Comparison of ENCODE assay signal across 5 worm cellular contexts in the genomic region with DNA sequence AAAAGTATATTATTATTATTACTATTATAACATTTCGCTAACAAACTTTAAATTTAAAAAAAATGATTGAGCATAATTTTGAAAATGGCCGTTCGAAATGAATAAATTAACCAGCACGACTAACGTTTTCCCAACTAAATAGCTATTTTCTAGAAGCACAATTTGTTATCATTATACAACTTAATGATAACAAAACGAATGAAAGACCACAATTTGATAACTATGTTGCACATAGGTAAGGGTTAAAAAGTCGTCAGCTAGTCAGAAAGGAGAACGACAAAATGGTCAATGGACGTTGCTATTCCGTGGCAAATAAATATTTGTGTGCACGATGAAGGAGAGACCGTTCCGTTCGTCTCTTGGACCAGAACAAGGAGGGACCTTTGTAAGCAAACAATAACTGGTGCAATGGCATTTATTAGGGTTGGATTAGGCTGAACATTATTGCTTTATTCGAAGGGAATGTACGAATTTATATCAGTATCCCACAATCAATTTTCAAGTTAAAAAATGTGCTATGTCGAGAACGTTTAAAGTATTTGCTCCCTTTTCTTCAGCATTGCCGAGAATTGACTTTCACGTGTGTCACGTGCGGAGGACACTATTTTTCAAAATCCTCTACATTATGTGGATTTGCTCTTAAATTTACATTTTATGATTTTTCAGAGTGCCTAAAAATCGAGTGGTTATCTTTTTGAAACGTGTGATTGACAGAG.
A peak's percentile ranks its signal among the peaks of the same experiment; 100 is the strongest.
TF ChIP-seq lines count a peak whose summit lies in the region.

Gene ZK899.3, plus strand, starts transcription at position 666 of the 716 bp plus-strand sequence.

TF ChIP-seq in whole organism, L2 larva, 48 proteins besides CTCF, POLR2A, EP300 and RAD21:
- peak; percentile 57 for TF ChIP-seq fos-1 (tag; optimal IDR thresholded peaks at IDR 0.05; lab: Kevin White, UChicago)
- no peak for TF ChIP-seq crh-2 (tag; optimal IDR thresholded peaks at IDR 0.05; lab: Kevin White, UChicago)
- no peak for TF ChIP-seq mab-5 (tag; optimal IDR thresholded peaks at IDR 0.05; lab: Kevin White, UChicago)
- TF ChIP-seq unc-62 (GFP tag; optimal IDR thresholded peaks at IDR 0.05; lab: Kevin White, UChicago), result no peak
TF ChIP-seq in whole organism, L2 larva: peak in this region for 1.

TF ChIP-seq in whole organism, L3 larva, 47 proteins besides CTCF, POLR2A, EP300 and RAD21:
- TF ChIP-seq elt-1 (tag; optimal IDR thresholded peaks at IDR 0.05; lab: Kevin White, UChicago) (no peak), skn-1 (tag; optimal IDR thresholded peaks at IDR 0.05; lab: Kevin White, UChicago) (no peak), elt-2 (tag; optimal IDR thresholded peaks at IDR 0.05; lab: Kevin White, UChicago) (peak; percentile 63), pqm-1 (tag; optimal IDR thresholded peaks at IDR 0.05; lab: Kevin White, UChicago) (peak; percentile 52)

TF ChIP-seq in whole organism, L4 larva, 104 proteins besides CTCF, POLR2A, EP300 and RAD21:
- TF ChIP-seq pqm-1 (tag; optimal IDR thresholded peaks at IDR 0.05; lab: Kevin White, UChicago) (peak; percentile 50), dmd-6 (GFP tag; IDR thresholded peaks at IDR 0.05; lab: Robert Waterston, UW) (peak; percentile 22; the same call in 1 of the 2 replicates), unc-62 (GFP tag; optimal IDR thresholded peaks at IDR 0.05 in 1 of 2; lab: Kevin White, UChicago) (peak in 1 of 2 experiments; percentile 2), unc-62 (tag; optimal IDR thresholded peaks at IDR 0.05; lab: Kevin White, UChicago) (no peak), dpl-1 (GFP tag; optimal IDR thresholded peaks at IDR 0.05; lab: Kevin White, UChicago) (no peak), nhr-28 (tag; optimal IDR thresholded peaks at IDR 0.05; lab: Kevin White, UChicago) (peak; percentile 9)

TF ChIP-seq in whole organism, late embryonic, 69 proteins besides CTCF, POLR2A, EP300 and RAD21:
- TF ChIP-seq elt-2 (tag; optimal IDR thresholded peaks at IDR 0.05; lab: Kevin White, UChicago), result peak; percentile 63
- TF ChIP-seq dve-1 (tag; optimal IDR thresholded peaks at IDR 0.05; lab: Kevin White, UChicago), result no peak
- TF ChIP-seq C08G9.2 (tag; optimal IDR thresholded peaks at IDR 0.05; lab: Kevin White, UChicago), result no peak
- TF ChIP-seq rnt-1 (tag; optimal IDR thresholded peaks at IDR 0.05; lab: Kevin White, UChicago), result no peak
TF ChIP-seq in whole organism, late embryonic: peak in this region for 1.

TF ChIP-seq in whole organism, young adult, 124 proteins besides CTCF, POLR2A, EP300 and RAD21:
- TF ChIP-seq nhr-80 (tag; optimal IDR thresholded peaks at IDR 0.05; lab: Kevin White, UChicago) (peak; percentile 36), C06A6.2 (GFP tag; conservative IDR thresholded peaks at IDR 0.05; lab: Robert Waterston, UW) (no peak)
